Worm (Caenorhabditis elegans) whole organism, L4/young adult: Measurements from ENCODE around the gene Y39G8B.2.

Experiments used
- W03F9.2 ChIP-seq: fragments of 150-350 bp; optimal IDR thresholded peaks from 2 replicates; lab custom pipeline; 2014; ENCODE audit warnings: missing biosample characterization, missing genetic modification characterization
- him-1 ChIP-seq: sonication (generic microtip); optimal IDR thresholded peaks from 2 replicates; lab custom pipeline; 2016; ENCODE audit warnings: missing genotype, missing genetic modification reagents, missing genetic modification characterization, missing compliant biosample characterization

DNA sequence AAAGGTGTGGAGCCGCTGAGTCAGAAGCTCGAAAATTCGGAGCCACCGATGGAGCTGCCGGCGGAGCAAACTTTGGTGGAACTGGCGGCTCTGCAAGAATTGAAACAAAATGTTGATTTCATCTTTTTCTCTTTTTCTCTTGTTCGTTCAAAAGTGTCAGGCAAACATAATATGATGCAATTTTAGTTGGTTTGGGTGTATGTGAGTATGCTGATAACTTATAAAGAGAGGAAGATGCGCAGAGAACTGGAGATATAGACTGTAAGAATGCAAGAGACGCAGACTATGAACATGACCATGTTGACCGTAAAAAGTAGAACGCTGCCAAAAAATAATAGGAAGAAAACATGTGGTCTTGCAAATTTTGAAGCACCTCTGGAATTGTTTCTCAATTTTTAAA is 21.9 kb downstream of the Y39G8B.2 start:
- TF ChIP-seq him-1 (tag; lab: Kevin White, UChicago) = no peak
- no peak for TF ChIP-seq W03F9.2 (tag; lab: Kevin White, UChicago)
